Worm (Caenorhabditis elegans) whole organism, L4/young adult: Measurements from ENCODE around the gene Y49F6A.5.

Experiments
- W03F9.2 ChIP-seq: fragments of 150-350 bp; optimal IDR thresholded peaks from 2 replicates; lab custom pipeline; 2014; ENCODE audit warnings: missing biosample characterization, missing genetic modification characterization
- dao-5 ChIP-seq: sonication (generic microtip); optimal IDR thresholded peaks from 2 replicates; lab custom pipeline; 2016; ENCODE audit warnings: missing genotype, missing genetic modification characterization, moderate library complexity, missing compliant biosample characterization
- him-1 ChIP-seq: sonication (generic microtip); optimal IDR thresholded peaks from 2 replicates; lab custom pipeline; 2016; ENCODE audit warnings: missing genotype, missing genetic modification reagents, missing genetic modification characterization, missing compliant biosample characterization

Y49F6A.5 gene

ce11 chrII:3560592-3560991, 49.1 kb downstream of the Y49F6A.5 start, which contains the start of gene W10G11.1:
Gene W10G11.1 (minus strand): TSS chrII:3560692.
- TF ChIP-seq dao-5 (tag; lab: Kevin White, UChicago) (no peak), him-1 (tag; lab: Kevin White, UChicago) (no peak), W03F9.2 (tag; lab: Kevin White, UChicago) (no peak)
